Fruit fly (Drosophila melanogaster): ENCODE results near the gene CG10211.

The CG10211 gene

DNA sequence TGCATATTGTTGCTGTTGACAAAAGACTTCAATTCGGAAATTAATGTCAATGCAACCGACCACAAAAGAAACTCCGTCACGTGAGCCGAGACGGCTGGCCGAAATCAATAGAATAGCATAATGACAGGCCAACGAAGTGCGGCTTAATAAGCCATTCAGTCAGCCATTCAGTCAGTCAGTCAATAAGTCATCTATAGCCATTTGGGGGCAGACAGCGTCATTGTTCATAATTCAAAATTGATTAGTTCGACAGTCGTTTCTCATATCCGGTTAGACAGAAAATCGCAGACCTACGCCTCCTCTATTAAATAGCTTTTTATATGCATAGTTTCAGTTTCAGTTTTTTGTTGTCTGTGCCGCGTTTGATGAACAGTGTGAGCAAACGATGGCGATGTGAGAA, 8.7 kb downstream of the CG10211 start:
- TF ChIP-seq rn (GFP tag; IDR thresholded peaks at IDR 0.05), result no peak
- no peak for TF ChIP-seq CG12605 (GFP tag; IDR thresholded peaks at IDR 0.05)
- no peak for TF ChIP-seq Pif1A (GFP tag; optimal IDR thresholded peaks at IDR 0.05)
- no peak for TF ChIP-seq Pif1B (GFP tag; optimal IDR thresholded peaks at IDR 0.05)
- TF ChIP-seq gl (tag; optimal IDR thresholded peaks at IDR 0.05), result no peak
- TF ChIP-seq CG14655 (GFP tag; optimal IDR thresholded peaks at IDR 0.05), result no peak
- TF ChIP-seq CG10348 (GFP tag; IDR thresholded peaks at IDR 0.05), result no peak
- no peak for TF ChIP-seq CG4496 (GFP tag; IDR thresholded peaks at IDR 0.05)
- no peak for TF ChIP-seq CG8159 (tag; optimal IDR thresholded peaks at IDR 0.05)
- no peak for TF ChIP-seq D1 (tag; optimal IDR thresholded peaks at IDR 0.05)
- no peak for TF ChIP-seq CG9948 (tag; optimal IDR thresholded peaks at IDR 0.05)
- TF ChIP-seq EcR (GFP tag; optimal IDR thresholded peaks at IDR 0.05), result no peak

DNA sequence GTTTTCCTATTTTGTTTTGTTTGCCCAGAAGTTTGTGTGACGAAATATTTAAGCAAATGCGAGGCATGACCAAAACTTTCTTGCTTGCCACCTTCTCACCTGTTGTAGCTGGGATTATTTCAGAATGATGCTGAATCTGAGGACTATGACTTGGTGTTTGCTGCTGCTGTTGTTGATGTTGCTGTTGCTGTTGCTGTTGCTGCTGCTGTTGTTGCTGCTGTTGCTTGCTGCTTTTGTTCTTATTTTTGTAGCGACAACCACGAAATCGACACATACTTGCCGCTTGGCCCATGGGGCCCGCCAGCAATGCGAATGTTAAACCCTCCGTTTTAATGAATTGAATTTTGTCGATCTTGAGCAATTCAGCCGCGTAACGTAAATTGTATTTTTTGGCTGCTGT, 29.1 kb downstream of the CG10211 start:
- no peak for TF ChIP-seq CG12605 (GFP tag; IDR thresholded peaks at IDR 0.05)
- TF ChIP-seq CG32121 (GFP tag; IDR thresholded peaks at IDR 0.05), result no peak
- no peak for TF ChIP-seq CG15710 (tag; optimal IDR thresholded peaks at IDR 0.05)
- no peak for TF ChIP-seq Pif1A (GFP tag; optimal IDR thresholded peaks at IDR 0.05)
- no peak for TF ChIP-seq fd96Ca (GFP tag; IDR thresholded peaks at IDR 0.05)
- TF ChIP-seq CG4496 (GFP tag; IDR thresholded peaks at IDR 0.05), result no peak
- no peak for TF ChIP-seq Ets98B (GFP tag; IDR thresholded peaks at IDR 0.05)
- TF ChIP-seq D1 (tag; optimal IDR thresholded peaks at IDR 0.05), result no peak
- TF ChIP-seq CG8159 (tag; optimal IDR thresholded peaks at IDR 0.05), result no peak
- TF ChIP-seq rn (GFP tag; IDR thresholded peaks at IDR 0.05), result no peak
- no peak for TF ChIP-seq CG9948 (tag; optimal IDR thresholded peaks at IDR 0.05)
- no peak for TF ChIP-seq Snoo (tag; optimal IDR thresholded peaks at IDR 0.05)
- no peak for TF ChIP-seq CG34367 (tag; optimal IDR thresholded peaks at IDR 0.05)
- no peak for TF ChIP-seq Pif1B (GFP tag; optimal IDR thresholded peaks at IDR 0.05)
- TF ChIP-seq gl (tag; optimal IDR thresholded peaks at IDR 0.05), result no peak
- TF ChIP-seq CG13204 (GFP tag; optimal IDR thresholded peaks at IDR 0.05), result no peak
- TF ChIP-seq CG14655 (GFP tag; optimal IDR thresholded peaks at IDR 0.05), result no peak
- TF ChIP-seq CG10348 (GFP tag; IDR thresholded peaks at IDR 0.05), result no peak

DNA sequence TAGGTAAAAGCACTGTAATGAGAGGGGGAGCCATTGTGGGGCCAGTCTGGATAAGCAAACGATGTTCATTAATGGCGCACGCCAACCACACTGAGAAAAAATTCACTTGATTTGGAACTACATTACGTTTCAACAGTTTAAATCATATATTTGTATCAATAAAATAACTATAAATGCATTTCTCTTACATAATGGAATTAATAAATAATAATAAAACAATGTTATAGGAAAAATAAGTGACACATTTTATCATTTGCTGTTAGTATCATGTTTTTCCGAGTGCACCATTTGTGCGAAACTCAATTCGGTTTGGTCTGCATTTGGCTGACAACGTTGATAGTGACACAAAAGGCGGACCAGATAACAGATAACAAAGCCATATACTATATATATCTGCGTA, 31.5 kb downstream of the CG10211 start:
- TF ChIP-seq CG4496 (GFP tag; IDR thresholded peaks at IDR 0.05) (peak; percentile 44; the same call in 1 of the 3 replicates), Pif1B (GFP tag; optimal IDR thresholded peaks at IDR 0.05) (peak; percentile 20), CG32121 (GFP tag; IDR thresholded peaks at IDR 0.05) (peak; percentile 73), CG9948 (tag; optimal IDR thresholded peaks at IDR 0.05) (no peak), CG8301 (tag; optimal IDR thresholded peaks at IDR 0.05) (peak; percentile 52), Ets98B (GFP tag; IDR thresholded peaks at IDR 0.05) (peak; percentile 66), CG14655 (GFP tag; optimal IDR thresholded peaks at IDR 0.05) (peak; percentile 55), CG34367 (tag; optimal IDR thresholded peaks at IDR 0.05) (no peak), fd96Ca (GFP tag; IDR thresholded peaks at IDR 0.05) (0 out of 3 replicates have a peak, but pooled peaks have one; percentile 17), CG8159 (tag; optimal IDR thresholded peaks at IDR 0.05) (peak; percentile 12)

DNA sequence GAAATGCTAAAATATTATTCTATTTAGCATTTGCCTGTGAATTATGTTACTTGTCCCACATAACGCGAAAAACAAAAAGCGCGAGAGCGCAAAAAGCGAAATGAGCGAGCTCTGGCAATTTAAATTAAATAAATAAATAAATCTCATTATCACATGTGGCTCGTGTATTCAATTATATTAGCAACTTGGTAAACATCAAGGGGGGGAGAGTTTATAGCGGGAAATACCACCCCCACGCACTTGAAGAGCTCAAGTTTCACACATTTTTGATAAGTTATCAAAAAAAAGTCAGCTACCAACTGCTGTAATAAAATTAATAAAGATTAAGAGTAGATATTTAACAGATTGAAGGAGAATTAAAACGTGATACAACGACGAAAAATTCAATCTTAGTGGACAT, 32.2 kb downstream of the CG10211 start:
- TF ChIP-seq CG13204 (GFP tag; optimal IDR thresholded peaks at IDR 0.05) (no peak), Ets98B (GFP tag; IDR thresholded peaks at IDR 0.05) (no peak), CG9948 (tag; optimal IDR thresholded peaks at IDR 0.05) (no peak), CG34367 (tag; optimal IDR thresholded peaks at IDR 0.05) (no peak), CG4496 (GFP tag; IDR thresholded peaks at IDR 0.05) (no peak), Snoo (tag; optimal IDR thresholded peaks at IDR 0.05) (no peak), rn (GFP tag; IDR thresholded peaks at IDR 0.05) (no peak), CG32121 (GFP tag; IDR thresholded peaks at IDR 0.05) (no peak), CG8159 (tag; optimal IDR thresholded peaks at IDR 0.05) (no peak), fd96Ca (GFP tag; IDR thresholded peaks at IDR 0.05) (no peak), Pif1A (GFP tag; optimal IDR thresholded peaks at IDR 0.05) (no peak), CG15710 (tag; optimal IDR thresholded peaks at IDR 0.05) (no peak), gl (tag; optimal IDR thresholded peaks at IDR 0.05) (no peak), CG14655 (GFP tag; optimal IDR thresholded peaks at IDR 0.05) (no peak), CG10348 (GFP tag; IDR thresholded peaks at IDR 0.05) (no peak), Pif1B (GFP tag; optimal IDR thresholded peaks at IDR 0.05) (no peak), CG17806 (tag; optimal IDR thresholded peaks at IDR 0.05) (no peak), EcR (GFP tag; optimal IDR thresholded peaks at IDR 0.05) (no peak), CG12605 (GFP tag; IDR thresholded peaks at IDR 0.05) (no peak), CG8301 (tag; optimal IDR thresholded peaks at IDR 0.05) (no peak)

DNA sequence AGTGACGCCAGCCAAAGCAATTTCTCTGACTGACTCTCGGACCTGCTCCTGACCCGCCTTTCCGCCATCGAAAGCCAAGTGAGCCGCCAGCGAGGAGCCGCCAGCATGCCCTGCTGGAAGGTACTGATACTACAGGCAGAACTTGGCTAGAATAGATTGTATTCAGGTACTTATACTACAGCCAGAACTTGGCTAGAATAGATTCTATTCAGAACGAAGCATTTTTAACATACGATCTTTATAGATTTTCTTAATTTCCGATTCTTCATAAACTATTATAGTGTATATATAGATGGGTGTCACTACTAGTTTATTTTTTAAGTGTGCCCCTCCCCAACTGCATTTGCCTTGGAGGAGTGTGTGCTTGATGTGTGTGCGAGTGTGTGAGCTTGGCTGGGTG, 36.9 kb downstream of the CG10211 start:
- TF ChIP-seq D1 (tag; optimal IDR thresholded peaks at IDR 0.05) (no peak), EcR (GFP tag; optimal IDR thresholded peaks at IDR 0.05) (no peak), CG14655 (GFP tag; optimal IDR thresholded peaks at IDR 0.05) (peak; percentile 30), CG13204 (GFP tag; optimal IDR thresholded peaks at IDR 0.05) (no peak), gl (tag; optimal IDR thresholded peaks at IDR 0.05) (no peak), rn (GFP tag; IDR thresholded peaks at IDR 0.05) (no peak), CG32121 (GFP tag; IDR thresholded peaks at IDR 0.05) (no peak; the same call in 1 of the 2 replicates), CG9948 (tag; optimal IDR thresholded peaks at IDR 0.05) (no peak), Ets98B (GFP tag; IDR thresholded peaks at IDR 0.05) (peak; percentile 32), CG8301 (tag; optimal IDR thresholded peaks at IDR 0.05) (peak; percentile 23), CG12605 (GFP tag; IDR thresholded peaks at IDR 0.05) (no peak), CG4496 (GFP tag; IDR thresholded peaks at IDR 0.05) (peak; percentile 21; the same call in 1 of the 3 replicates), CG34367 (tag; optimal IDR thresholded peaks at IDR 0.05) (no peak), CG17806 (tag; optimal IDR thresholded peaks at IDR 0.05) (no peak), CG10348 (GFP tag; IDR thresholded peaks at IDR 0.05) (no peak), fd96Ca (GFP tag; IDR thresholded peaks at IDR 0.05) (0 out of 3 replicates have a peak, but pooled peaks have one; percentile 7), CG15710 (tag; optimal IDR thresholded peaks at IDR 0.05) (no peak)

DNA sequence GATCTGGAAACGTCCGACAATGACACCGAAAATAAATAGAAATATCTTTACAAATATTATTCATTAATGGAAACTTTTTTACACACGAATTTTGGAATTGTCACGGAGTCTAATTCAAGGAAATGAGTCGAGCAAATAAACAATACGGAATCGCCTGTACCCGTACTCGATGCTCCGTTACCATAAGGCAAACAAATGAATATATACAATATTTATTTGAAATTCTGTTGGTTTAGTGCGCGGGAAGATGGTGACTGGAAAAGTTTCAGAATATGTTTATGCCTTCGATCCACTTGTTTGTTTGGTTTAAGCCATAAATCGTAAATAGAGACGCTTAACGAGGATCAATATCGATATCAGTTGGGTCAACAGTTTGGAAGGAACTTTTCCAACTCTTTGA, 39.1 kb downstream of the CG10211 start:
- TF ChIP-seq EcR (GFP tag; optimal IDR thresholded peaks at IDR 0.05) (no peak), CG8301 (tag; optimal IDR thresholded peaks at IDR 0.05) (no peak), rn (GFP tag; IDR thresholded peaks at IDR 0.05) (no peak), CG15710 (tag; optimal IDR thresholded peaks at IDR 0.05) (no peak), CG4496 (GFP tag; IDR thresholded peaks at IDR 0.05) (no peak), D1 (tag; optimal IDR thresholded peaks at IDR 0.05) (no peak), gl (tag; optimal IDR thresholded peaks at IDR 0.05) (no peak), CG17806 (tag; optimal IDR thresholded peaks at IDR 0.05) (no peak)

Measured in whole organism, pupa.